Fruit fly (Drosophila melanogaster) ovary, adult (tissue): ENCODE measurements around the gene Rph.
A peak's percentile ranks its signal among the peaks of the same experiment; 100 is the strongest.

Experiments
- CG17801 ChIP-seq: fragments of 200-800 bp; optimal IDR thresholded peaks from 2 replicates; lab custom pipeline; 2019; ENCODE audit warnings: missing biosample characterization, mild to moderate bottlenecking, missing genetic modification characterization, moderate library complexity; ENCODE audit not compliant: partially characterized antibody

The Rph gene

DNA sequence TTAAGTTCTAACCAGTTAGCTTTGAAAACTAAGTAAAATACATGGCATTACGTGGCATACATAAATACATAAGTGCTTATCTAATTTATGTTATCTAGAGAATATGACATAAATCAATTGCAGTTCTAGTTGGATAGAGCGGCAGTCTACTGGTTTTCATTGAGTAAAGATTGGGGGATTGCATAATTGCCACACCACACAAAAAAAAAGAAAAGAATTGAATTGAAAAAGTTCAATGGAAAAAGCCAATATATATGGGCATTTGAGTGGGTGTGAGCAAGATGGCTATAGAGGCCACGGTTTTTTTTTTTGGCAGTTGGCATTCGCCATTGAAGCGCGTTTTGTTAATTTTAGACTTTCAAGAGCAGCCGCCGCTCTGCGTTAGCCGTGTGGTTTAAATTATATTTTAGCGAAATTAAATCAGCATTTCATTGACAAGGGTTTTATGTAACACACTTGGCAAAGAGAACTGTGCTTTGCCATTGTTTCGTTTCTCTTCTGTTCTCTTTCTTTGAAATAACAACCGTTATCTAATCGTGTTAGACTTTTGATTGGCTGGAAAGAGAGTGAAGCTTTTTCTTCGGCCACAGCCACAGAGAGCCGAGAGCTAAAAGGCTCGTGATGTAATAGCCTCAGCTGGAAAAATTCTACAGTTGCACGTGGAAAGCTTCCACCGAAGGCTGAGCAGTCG lies 26.1 kb upstream of the Rph start:
- TF ChIP-seq CG17801 (GFP tag; lab: Kevin White, UChicago): no peak

dm6 chrX:10775690-10776089 lies 18.2 kb upstream of the Rph start:
- TF ChIP-seq CG17801 (GFP tag; lab: Kevin White, UChicago): peak; percentile 73

dm6 chrX:10774957-10775682 lies 17.7 kb upstream of the Rph start:
- no peak for TF ChIP-seq CG17801 (GFP tag; lab: Kevin White, UChicago)

dm6 chrX:10773562-10773961 lies 16.1 kb upstream of the Rph start:
- no peak for TF ChIP-seq CG17801 (GFP tag; lab: Kevin White, UChicago)

dm6 chrX:10772634-10773033 lies 15.2 kb upstream of the Rph start:
- TF ChIP-seq CG17801 (GFP tag; lab: Kevin White, UChicago): no peak

DNA sequence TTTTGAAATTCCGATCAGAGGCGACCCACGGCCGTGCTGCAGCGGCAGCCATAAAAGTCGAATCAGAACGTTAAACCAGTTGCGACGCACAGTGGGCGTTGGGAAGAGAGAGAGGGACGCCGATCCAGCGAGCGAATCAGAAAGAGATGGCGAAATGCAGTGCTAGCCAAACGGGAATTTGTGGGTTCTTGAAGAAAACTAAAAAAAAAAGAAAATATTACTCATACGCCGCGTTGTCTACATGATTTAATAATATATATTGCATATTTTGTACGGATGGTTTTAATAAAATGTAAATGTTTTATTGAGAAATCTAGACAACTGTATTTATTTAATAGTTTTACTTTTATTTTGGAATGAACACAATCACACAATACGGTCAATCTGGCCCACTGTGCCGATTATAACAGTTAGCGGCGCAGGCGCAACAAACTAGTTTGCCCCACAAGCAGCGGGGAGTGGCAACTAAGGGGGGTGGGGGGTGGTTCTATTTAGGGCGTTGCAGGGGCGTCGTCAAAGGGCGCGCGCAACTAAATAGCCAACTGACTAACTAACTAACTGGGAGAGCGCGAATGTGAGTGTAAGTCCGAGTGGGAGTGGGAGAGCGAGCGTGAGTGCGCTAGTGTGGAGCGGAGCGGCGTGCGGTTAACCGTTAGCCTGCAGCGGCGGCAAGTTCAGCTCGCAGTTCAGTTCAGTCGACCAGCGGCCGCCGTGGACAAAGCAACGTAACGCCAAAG lies 14.6 kb upstream of the Rph start, which contains the start of gene CG15211:
Gene CG15211, plus strand, starts transcription at position 686 of the 737 bp plus-strand sequence.
- peak; percentile 8 for TF ChIP-seq CG17801 (GFP tag; lab: Kevin White, UChicago)

DNA sequence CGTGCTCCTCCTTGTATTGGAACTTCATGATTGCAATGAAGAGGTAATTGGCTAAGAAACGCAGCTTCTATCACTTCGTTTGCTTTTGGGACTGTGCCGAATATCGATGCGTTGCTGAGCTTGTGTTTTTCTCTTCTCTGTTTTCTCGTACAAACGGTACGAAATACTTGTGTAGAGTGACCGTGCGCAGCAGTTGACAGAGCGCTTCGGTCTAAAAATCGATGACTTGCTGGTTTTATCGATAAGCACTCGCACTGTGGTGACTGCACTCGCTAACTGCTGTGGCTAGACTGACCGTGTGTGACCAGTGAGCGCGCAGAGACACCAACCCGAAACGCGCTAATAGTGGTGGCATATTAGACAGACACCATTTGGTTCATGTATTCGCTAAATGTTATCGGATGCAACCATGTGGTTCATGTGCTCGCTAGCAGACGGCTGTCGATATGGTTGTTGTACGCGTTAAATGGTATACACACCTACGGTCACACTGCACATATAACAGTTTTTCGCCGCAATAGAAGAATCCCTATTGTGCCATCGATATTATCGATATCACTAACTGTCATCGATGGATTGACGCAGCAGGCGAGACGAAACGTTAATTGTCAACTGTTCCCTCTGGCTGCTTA lies 10.7 kb upstream of the Rph start, which contains the start of the genes Atg8a and BTBD9:
Gene Atg8a, minus strand, starts transcription at position 296 of the 632 bp plus-strand sequence.
Gene BTBD9, plus strand, starts transcription at position 495 of the 632 bp plus-strand sequence.
- TF ChIP-seq CG17801 (GFP tag; lab: Kevin White, UChicago): peak; percentile 58

- no peak for TF ChIP-seq CG17801 (GFP tag; lab: Kevin White, UChicago)
These were observed 10.0 kb upstream of the Rph start for dm6 chrX:10767350-10768005.

DNA sequence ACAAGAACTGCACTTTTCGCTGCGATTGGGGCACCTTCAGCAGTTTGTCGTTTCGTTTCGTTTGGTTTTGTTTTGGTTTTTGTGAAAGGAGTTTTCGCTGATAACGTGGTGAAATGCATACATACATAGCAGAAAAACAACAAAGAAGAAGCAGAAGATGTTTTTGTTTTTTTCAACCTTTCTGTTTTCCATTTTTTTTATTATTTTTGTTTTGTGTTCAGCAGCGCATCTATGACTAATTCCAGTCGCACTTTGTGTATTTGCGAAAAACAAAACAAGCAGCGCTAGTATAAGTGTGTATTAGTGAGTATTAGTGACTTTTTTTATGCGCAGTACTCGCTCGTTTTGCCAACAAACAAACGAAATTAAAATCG lies 9.5 kb upstream of the Rph start:
- TF ChIP-seq CG17801 (GFP tag; lab: Kevin White, UChicago): no peak

DNA sequence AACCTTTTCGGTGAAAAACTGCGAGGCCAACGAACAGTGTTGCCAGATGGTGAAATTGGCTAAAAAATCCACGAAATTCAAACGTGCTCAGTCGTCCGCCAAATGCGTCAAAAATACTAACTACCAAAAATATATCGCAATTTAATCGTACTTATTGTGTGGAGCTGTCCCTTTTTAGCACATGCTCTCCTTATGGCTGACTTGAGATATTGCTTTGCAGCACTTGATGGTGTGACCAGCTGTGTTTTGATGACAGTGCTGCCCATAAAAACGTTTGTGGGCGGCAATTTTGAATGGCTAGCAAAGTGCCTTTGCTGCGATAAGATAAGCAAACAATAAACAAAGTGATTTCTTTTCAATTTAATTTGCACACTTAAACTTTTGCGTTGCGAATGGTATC lies 6.7 kb upstream of the Rph start, which contains the start of gene Tango5:
Gene Tango5, minus strand, starts transcription at position 208 of the 400 bp plus-strand sequence.
- peak; percentile 44 for TF ChIP-seq CG17801 (GFP tag; lab: Kevin White, UChicago)

DNA sequence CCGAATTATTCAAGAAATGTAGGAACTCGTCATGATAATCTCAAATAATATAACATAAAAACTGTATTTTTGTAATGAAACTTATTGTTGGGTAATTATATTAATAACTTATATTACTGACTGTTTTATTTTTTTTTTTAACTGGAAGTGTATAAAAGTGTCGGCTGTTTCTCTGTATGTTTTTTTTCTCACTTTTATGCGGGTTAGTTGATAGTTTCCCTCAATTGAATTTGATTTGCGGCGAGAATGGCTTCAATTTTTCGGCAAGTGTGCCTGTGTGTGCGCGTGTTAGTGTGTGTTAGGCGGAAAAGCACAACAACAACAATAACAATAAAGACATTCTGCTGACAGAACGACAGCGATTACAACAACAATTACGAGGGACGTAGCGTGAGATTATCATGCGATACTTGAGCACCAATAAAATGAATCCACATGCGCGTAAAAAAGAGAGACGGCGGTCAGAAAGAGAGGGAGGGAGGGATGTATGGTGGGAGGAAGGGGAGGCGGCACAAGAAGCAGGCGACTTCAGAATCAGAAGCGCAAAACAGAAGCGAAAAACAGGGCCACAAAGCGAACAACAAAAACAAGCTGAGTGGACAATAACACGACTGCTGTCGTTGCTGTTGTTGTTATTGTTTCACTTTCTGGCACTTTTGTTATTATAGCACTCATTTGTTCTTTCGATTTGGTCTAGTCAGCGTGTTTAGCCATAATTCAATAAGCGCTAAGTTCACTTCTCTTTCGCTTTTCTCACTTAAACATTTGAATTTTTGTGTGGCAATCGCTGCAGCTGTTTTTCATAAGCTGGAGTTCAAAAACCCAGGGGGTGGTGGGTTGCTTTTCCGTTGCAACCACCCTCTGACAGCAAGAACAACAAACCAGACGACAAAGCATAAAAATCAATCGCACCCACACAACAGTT lies 5.8 kb upstream of the Rph start:
- peak; percentile 88 for TF ChIP-seq CG17801 (GFP tag; lab: Kevin White, UChicago)

dm6 chrX:10762569-10762958 lies 5.1 kb upstream of the Rph start:
- no peak for TF ChIP-seq CG17801 (GFP tag; lab: Kevin White, UChicago)

DNA sequence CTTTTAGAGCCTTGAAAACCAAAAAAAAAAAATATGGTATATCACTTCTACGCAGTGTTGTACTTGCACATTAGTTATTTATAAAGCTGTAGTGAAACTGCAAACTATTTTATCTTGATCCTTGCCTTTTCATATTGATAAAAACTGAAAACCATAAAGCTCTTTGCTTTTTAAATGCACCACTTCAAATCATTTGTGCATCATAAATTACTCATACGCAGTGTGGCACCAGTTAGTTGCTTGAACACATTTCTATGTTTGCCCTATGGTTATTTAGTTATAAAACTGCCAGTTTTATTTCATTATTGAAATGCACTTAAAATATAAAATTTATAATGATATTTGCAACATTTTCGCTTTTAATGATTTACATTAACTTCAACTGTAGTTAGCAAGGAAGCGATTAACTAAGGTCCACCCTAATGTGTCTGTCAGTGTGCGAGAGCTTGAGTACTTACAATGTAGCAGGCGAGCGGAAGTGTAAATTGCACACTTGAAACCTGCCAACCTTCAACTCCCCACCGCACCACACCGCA lies 1.4 kb downstream of the Rph start:
- no peak for TF ChIP-seq CG17801 (GFP tag; lab: Kevin White, UChicago)
